Fruit fly (Drosophila melanogaster) whole organism, embryonic: Measurements from ENCODE around the gene awd.

Source experiments
- Atf3 ChIP-seq: fragments of 200-800 bp; sonication (Bioruptor generic); optimal IDR thresholded peaks from 3 replicates; lab custom pipeline; 2016; ENCODE audit warnings: missing biosample characterization, missing genetic modification characterization
- CG10209 ChIP-seq: fragments of 200-800 bp; sonication (Bioruptor generic); optimal IDR thresholded peaks from 3 replicates; lab custom pipeline; 2017; ENCODE audit warnings: missing biosample characterization, mild to moderate bottlenecking, missing genetic modification characterization, missing genetic modification reagents
- CG11504 ChIP-seq: fragments of 200-800 bp; sonication (Bioruptor generic); optimal IDR thresholded peaks from 3 replicates; lab custom pipeline; 2019; ENCODE audit warnings: missing biosample characterization, mild to moderate bottlenecking, missing genetic modification characterization, moderate library complexity
- CG14667 ChIP-seq: fragments of 200-800 bp; sonication (Bioruptor generic); IDR thresholded peaks from 2 replicates; pipeline ENCODE4 v1.3.6; 2022; ENCODE audit warnings: missing biosample characterization, missing genetic modification characterization
- CG14710 ChIP-seq: fragments of 200-800 bp; sonication (Bioruptor generic); optimal IDR thresholded peaks from 3 replicates; lab custom pipeline; 2019; ENCODE audit warnings: missing biosample characterization, mild to moderate bottlenecking, missing genetic modification characterization, moderate library complexity
- CG14965 ChIP-seq: fragments of 200-800 bp; sonication (Bioruptor generic); optimal IDR thresholded peaks from 2 replicates; lab custom pipeline; 2016; ENCODE audit warnings: missing biosample characterization, missing genetic modification characterization, borderline replicate concordance
- CG15514 ChIP-seq: fragments of 200-800 bp; sonication (Bioruptor generic); optimal IDR thresholded peaks from 3 replicates; lab custom pipeline; 2017; ENCODE audit warnings: missing biosample characterization, missing genetic modification characterization, mild to moderate bottlenecking, moderate library complexity, missing genetic modification reagents
- CG16863 ChIP-seq: fragments of 200-800 bp; sonication (Bioruptor generic); optimal IDR thresholded peaks from 3 replicates; lab custom pipeline; 2016; ENCODE audit warnings: missing biosample characterization, missing genetic modification characterization
- CG2120 ChIP-seq: fragments of 200-800 bp; sonication (Bioruptor generic); optimal IDR thresholded peaks from 3 replicates; lab custom pipeline; 2016; ENCODE audit warnings: missing biosample characterization, missing genetic modification characterization
- CG2199 ChIP-seq: fragments of 200-800 bp; sonication (Bioruptor generic); IDR thresholded peaks from 3 replicates; pipeline ENCODE4 v1.3.6; 2022; ENCODE audit warnings: missing biosample characterization, missing genetic modification characterization
- CG2712 ChIP-seq: fragments of 200-800 bp; optimal IDR thresholded peaks from 3 replicates; lab custom pipeline; 2019; ENCODE audit warnings: missing biosample characterization, mild to moderate bottlenecking, missing genetic modification characterization, moderate library complexity
- CG2889 ChIP-seq: fragments of 200-800 bp; sonication (Bioruptor generic); IDR thresholded peaks from 3 replicates; pipeline ENCODE4 v1.3.6; 2022; ENCODE audit warnings: missing biosample characterization, missing genetic modification characterization
- CG32532 ChIP-seq: fragments of 200-800 bp; sonication (Bioruptor generic); IDR thresholded peaks from 2 replicates; pipeline ENCODE4 v1.3.6; 2022; ENCODE audit warnings: missing biosample characterization, missing genetic modification characterization
- CG4360 ChIP-seq: fragments of 200-800 bp; sonication (Bioruptor generic); IDR thresholded peaks from 2 replicates; pipeline ENCODE4 v1.3.6; 2022; ENCODE audit warnings: missing biosample characterization, missing genetic modification characterization
- CG4820 ChIP-seq: fragments of 200-800 bp; sonication (Bioruptor generic); optimal IDR thresholded peaks from 3 replicates; lab custom pipeline; 2016; ENCODE audit warnings: missing biosample characterization, missing genetic modification characterization
- CG6175 ChIP-seq: fragments of 200-800 bp; sonication (Bioruptor generic); IDR thresholded peaks from 3 replicates; pipeline ENCODE4 v1.3.6; 2022; ENCODE audit warnings: missing biosample characterization, missing genetic modification characterization
- CG7271 ChIP-seq: fragments of 200-800 bp; sonication (Bioruptor generic); optimal IDR thresholded peaks from 2 replicates; lab custom pipeline; 2018; ENCODE audit warnings: missing biosample characterization, mild to moderate bottlenecking, missing genetic modification characterization, moderate library complexity
- CG7786 ChIP-seq: fragments of 200-800 bp; sonication (Bioruptor generic); optimal IDR thresholded peaks from 2 replicates; lab custom pipeline; 2016; ENCODE audit warnings: missing biosample characterization, missing genetic modification characterization
- CG7839 ChIP-seq: fragments of 200-800 bp; sonication (Bioruptor generic); optimal IDR thresholded peaks from 3 replicates; lab custom pipeline; 2018; ENCODE audit warnings: missing biosample characterization, mild to moderate bottlenecking, missing genetic modification characterization, moderate library complexity
- CG9727 ChIP-seq: fragments of 200-800 bp; sonication (Bioruptor generic); optimal IDR thresholded peaks from 3 replicates; lab custom pipeline; 2017; ENCODE audit warnings: missing biosample characterization, mild to moderate bottlenecking, missing genetic modification characterization
- Dad ChIP-seq: fragments of 200-800 bp; sonication (Bioruptor generic); optimal IDR thresholded peaks from 3 replicates; lab custom pipeline; 2016; ENCODE audit warnings: missing biosample characterization, missing genetic modification characterization
- Dll ChIP-seq: fragments of 200-800 bp; sonication (Bioruptor generic); IDR thresholded peaks from 4 replicates; pipeline ENCODE4 v1.3.6; 2022; ENCODE audit warnings: missing biosample characterization, missing genetic modification characterization; ENCODE audit not compliant: partially characterized antibody
- Elba2 ChIP-seq: fragments of 200-800 bp; sonication (Bioruptor generic); optimal IDR thresholded peaks from 3 replicates; lab custom pipeline; 2016; ENCODE audit warnings: missing biosample characterization, missing genetic modification characterization
- HmgD ChIP-seq: fragments of 200-800 bp; sonication (Bioruptor generic); optimal IDR thresholded peaks from 3 replicates; lab custom pipeline; 2016; ENCODE audit warnings: missing biosample characterization, missing genetic modification characterization
- Hmr ChIP-seq: fragments of 200-800 bp; sonication (Bioruptor generic); optimal IDR thresholded peaks from 3 replicates; lab custom pipeline; 2017; ENCODE audit warnings: mild to moderate bottlenecking, missing biosample characterization, missing genetic modification reagents, missing genetic modification characterization
- Optix ChIP-seq: fragments of 200-800 bp; sonication (Bioruptor generic); IDR thresholded peaks from 3 replicates; pipeline ENCODE4 v1.3.6; 2022; ENCODE audit warnings: missing biosample characterization, missing genetic modification characterization
- Sry-δ ChIP-seq: fragments of 200-800 bp; sonication (Bioruptor generic); optimal IDR thresholded peaks from 2 replicates; lab custom pipeline; 2016; ENCODE audit warnings: missing biosample characterization, missing genetic modification characterization
- Trl ChIP-seq, 3 experiments: fragments of >200 bp in 2 of 3; fragments of 200-800 bp in 1 of 3; sonication (Bioruptor generic) in 1 of 3; optimal IDR thresholded peaks; 2 replicates in 1 of 3; 3 replicates in 2 of 3; lab custom pipeline; 2016 to 2017; ENCODE audit warnings: missing biosample characterization in 1 of 3, missing genetic modification characterization in 1 of 3
- ac ChIP-seq: fragments of 200-800 bp; sonication (Bioruptor generic); optimal IDR thresholded peaks from 3 replicates; lab custom pipeline; 2017; ENCODE audit warnings: missing biosample characterization, mild to moderate bottlenecking, missing genetic modification characterization
- aop ChIP-seq: fragments of 200-800 bp; sonication (Bioruptor generic); IDR thresholded peaks from 2 replicates; pipeline ENCODE4 v1.3.6; 2022; ENCODE audit warnings: missing biosample characterization, missing genetic modification characterization
- ase ChIP-seq: fragments of 200-800 bp; sonication (Bioruptor generic); IDR thresholded peaks from 3 replicates; pipeline ENCODE4 v1.3.6; 2022; ENCODE audit warnings: missing biosample characterization, missing genetic modification characterization
- cas ChIP-seq: fragments of 200-800 bp; sonication (Bioruptor generic); IDR thresholded peaks from 2 replicates; pipeline ENCODE4 v1.3.6; 2022; ENCODE audit warnings: missing biosample characterization, missing genetic modification characterization
- caup ChIP-seq: fragments of 200-800 bp; sonication (Bioruptor generic); optimal IDR thresholded peaks from 3 replicates; lab custom pipeline; 2017; ENCODE audit warnings: missing biosample characterization, mild to moderate bottlenecking, missing genetic modification characterization, moderate library complexity; ENCODE audit not compliant: severe bottlenecking
- chn ChIP-seq: fragments of 200-800 bp; sonication (Bioruptor generic); optimal IDR thresholded peaks from 2 replicates; lab custom pipeline; 2016; ENCODE audit warnings: missing biosample characterization, missing genetic modification characterization
- eve ChIP-seq, 2 experiments: fragments of >200 bp; optimal IDR thresholded peaks; 2 replicates each; lab custom pipeline; 2017; ENCODE audit warnings: missing biosample characterization in 2 of 2, missing genetic modification characterization in 2 of 2
- exex ChIP-seq: fragments of 200-800 bp; sonication (Bioruptor generic); optimal IDR thresholded peaks from 4 replicates; lab custom pipeline; 2018; ENCODE audit warnings: missing biosample characterization, mild to moderate bottlenecking, missing genetic modification characterization, moderate library complexity
- fu2 ChIP-seq: fragments of 200-800 bp; sonication (Bioruptor generic); optimal IDR thresholded peaks from 2 replicates; lab custom pipeline; 2016; ENCODE audit warnings: missing biosample characterization, missing genetic modification characterization
- grau ChIP-seq: fragments of 200-800 bp; optimal IDR thresholded peaks from 3 replicates; lab custom pipeline; 2019; ENCODE audit warnings: missing biosample characterization, mild to moderate bottlenecking, missing genetic modification characterization, moderate library complexity
- gsb ChIP-seq: fragments of 200-800 bp; sonication (Bioruptor generic); IDR thresholded peaks from 2 replicates; pipeline ENCODE4 v1.3.6; 2022; ENCODE audit warnings: missing biosample characterization, missing genetic modification characterization
- hb ChIP-seq: fragments of 200-800 bp; sonication (Bioruptor generic); IDR thresholded peaks from 3 replicates; pipeline ENCODE4 v1.3.6; 2022; ENCODE audit warnings: missing biosample characterization, missing genetic modification characterization; ENCODE audit not compliant: partially characterized antibody
- hth ChIP-seq: fragments of >200 bp; optimal IDR thresholded peaks from 2 replicates; lab custom pipeline; 2017; ENCODE audit warnings: inconsistent platforms
- insv ChIP-seq, 2 experiments: fragments of 200-800 bp; sonication (Bioruptor generic); optimal IDR thresholded peaks; 3 replicates each; lab custom pipeline; 2016 to 2018; ENCODE audit warnings: missing biosample characterization in 2 of 2, missing genetic modification characterization in 2 of 2
- jigr1 ChIP-seq: fragments of 200-800 bp; sonication (Bioruptor generic); IDR thresholded peaks from 3 replicates; pipeline ENCODE4 v1.3.6; 2022; ENCODE audit warnings: missing biosample characterization, missing genetic modification characterization
- lab ChIP-seq: fragments of 200-800 bp; sonication (Bioruptor generic); optimal IDR thresholded peaks from 3 replicates; lab custom pipeline; 2017; ENCODE audit warnings: missing biosample characterization, missing genetic modification characterization, mild to moderate bottlenecking, moderate library complexity, missing genetic modification reagents
- repo ChIP-seq: fragments of 200-800 bp; sonication (Bioruptor generic); optimal IDR thresholded peaks from 2 replicates; lab custom pipeline; 2016; ENCODE audit warnings: missing biosample characterization, missing genetic modification characterization
- run ChIP-seq: fragments of 200-800 bp; sonication (Bioruptor generic); optimal IDR thresholded peaks from 3 replicates; lab custom pipeline; 2018; ENCODE audit warnings: missing biosample characterization, mild to moderate bottlenecking, missing genetic modification characterization
- sens ChIP-seq: fragments of 200-800 bp; sonication (Bioruptor generic); peaks from one replicate; lab custom pipeline; 2016; ENCODE audit warnings: missing biosample characterization, missing genetic modification characterization
- sisA ChIP-seq: fragments of 200-800 bp; sonication (Bioruptor generic); IDR thresholded peaks from 2 replicates; pipeline ENCODE4 v1.3.6; 2022; ENCODE audit warnings: missing biosample characterization, missing genetic modification characterization
- slbo ChIP-seq: fragments of 200-800 bp; sonication (Bioruptor generic); IDR thresholded peaks from 2 replicates; pipeline ENCODE4 v1.3.6; 2022; ENCODE audit warnings: missing biosample characterization, missing genetic modification characterization
- vnd ChIP-seq: fragments of 200-800 bp; sonication (Bioruptor generic); IDR thresholded peaks from 3 replicates; pipeline ENCODE4 v1.3.6; 2022; ENCODE audit warnings: missing biosample characterization, missing genetic modification characterization; ENCODE audit not compliant: partially characterized antibody
- zen2 ChIP-seq: fragments of 200-800 bp; sonication (Bioruptor generic); IDR thresholded peaks from 3 replicates; pipeline ENCODE4 v1.3.6; 2022; ENCODE audit warnings: missing biosample characterization, missing genetic modification characterization; ENCODE audit not compliant: partially characterized antibody
- zfh1 ChIP-seq: fragments of 200-800 bp; sonication (Bioruptor generic); IDR thresholded peaks from 3 replicates; pipeline ENCODE4 v1.3.6; 2022; ENCODE audit warnings: missing biosample characterization, missing genetic modification characterization

Gene awd

dm6 chr3R:31736776-31737175 is 9.1 kb downstream of the awd start, which contains the start of the genes CstF50 and CG11563 (continued):
- TF ChIP-seq eve (GFP tag; optimal IDR thresholded peaks at IDR 0.05; lab: Kevin White, UChicago) (no peak), grau (tag; lab: Kevin White, UChicago) (no peak), sisA (GFP tag; lab: Robert Waterston, UW) (no peak), CG16863 (GFP tag; lab: Kevin White, UChicago) (no peak), vnd (GFP tag; lab: Robert Waterston, UW) (no peak), gsb (GFP tag; lab: Robert Waterston, UW) (no peak), HmgD (no peak), CG6175 (no peak), Sry-δ (GFP tag; lab: Kevin White, UChicago) (peak; percentile 88), CG14965 (no peak), CG2199 (GFP tag; lab: Robert Waterston, UW) (no peak), Dll (GFP tag; lab: Robert Waterston, UW) (peak; percentile 54; the same call in 2 of the 4 replicates), fu2 (GFP tag; lab: Kevin White, UChicago) (no peak), CG14667 (GFP tag; lab: Robert Waterston, UW) (no peak), jigr1 (GFP tag; lab: Robert Waterston, UW) (no peak), cas (no peak), CG2889 (GFP tag; lab: Robert Waterston, UW) (no peak), CG7271 (tag; lab: Kevin White, UChicago) (no peak), Optix (no peak), chn (GFP tag; lab: Kevin White, UChicago) (no peak), CG9727 (GFP tag; lab: Kevin White, UChicago) (no peak), CG4820 (GFP tag; lab: Kevin White, UChicago) (no peak), CG14710 (tag; lab: Kevin White, UChicago) (peak; percentile 25), hb (GFP tag; lab: Robert Waterston, UW) (no peak), Atf3 (GFP tag; lab: Kevin White, UChicago) (no peak), CG7839 (tag; lab: Kevin White, UChicago) (no peak), run (tag; lab: Kevin White, UChicago) (no peak), insv (GFP tag; optimal IDR thresholded peaks at IDR 0.05; lab: Kevin White, UChicago) (no peak), zen2 (GFP tag; lab: Robert Waterston, UW) (no peak; the same call in 2 of the 3 replicates), CG2712 (tag; lab: Kevin White, UChicago) (no peak), CG32532 (GFP tag; lab: Robert Waterston, UW) (no peak), CG15514 (GFP tag; lab: Kevin White, UChicago) (peak; percentile 73), Hmr (no peak), CG11504 (tag; lab: Kevin White, UChicago) (no peak), CG10209 (GFP tag; lab: Kevin White, UChicago) (no peak), Dad (GFP tag; lab: Kevin White, UChicago) (no peak), ac (no peak), aop (GFP tag; lab: Robert Waterston, UW) (no peak), caup (no peak), lab (GFP tag; lab: Kevin White, UChicago) (no peak), CG7786 (GFP tag; lab: Kevin White, UChicago) (no peak), repo (GFP tag; lab: Kevin White, UChicago) (no peak), Elba2 (GFP tag; lab: Kevin White, UChicago) (no peak), CG4360 (GFP tag; lab: Robert Waterston, UW) (no peak), Trl (optimal IDR thresholded peaks at IDR 0.05; lab: Kevin White, UChicago) (no peak), Trl (GFP tag; optimal IDR thresholded peaks at IDR 0.05; lab: Kevin White, UChicago) (no peak), slbo (GFP tag; lab: Robert Waterston, UW) (no peak), CG2120 (GFP tag; lab: Kevin White, UChicago) (no peak), sens (GFP tag; lab: Kevin White, UChicago) (peak; percentile 48), ase (GFP tag; lab: Robert Waterston, UW) (no peak), hth (no peak), exex (tag; lab: Kevin White, UChicago) (no peak), zfh1 (GFP tag; lab: Robert Waterston, UW) (no peak)
